Worm (Caenorhabditis elegans) whole organism, late embryonic: Measurements from ENCODE around the gene F45E6.1.

Experiments
- C38D4.7 ChIP-seq: fragments of 200-800 bp; sonication (Bioruptor generic); optimal IDR thresholded peaks from 2 replicates; lab custom pipeline; 2018; ENCODE audit warnings: mild to moderate bottlenecking, missing genetic modification characterization, moderate library complexity, missing compliant biosample characterization
- F13H6.1 ChIP-seq: sonication (generic microtip); optimal IDR thresholded peaks from 2 replicates; lab custom pipeline; 2016; ENCODE audit warnings: missing genetic modification characterization, missing compliant biosample characterization
- K02D7.2 ChIP-seq: sonication (generic microtip); optimal IDR thresholded peaks from 2 replicates; lab custom pipeline; 2017; ENCODE audit warnings: mild to moderate bottlenecking, missing genetic modification characterization, missing compliant biosample characterization
- K09A11.1 ChIP-seq: sonication (generic microtip); optimal IDR thresholded peaks from 2 replicates; lab custom pipeline; 2017; ENCODE audit warnings: antibody characterized with exemption, mild to moderate bottlenecking, missing genetic modification characterization, missing compliant biosample characterization; ENCODE audit not compliant: insufficient read depth
- T23F11.4 ChIP-seq: fragments of 200-800 bp; sonication (Bioruptor generic); optimal IDR thresholded peaks from 2 replicates; lab custom pipeline; 2018; ENCODE audit warnings: mild to moderate bottlenecking, missing genetic modification characterization, missing compliant biosample characterization
- Y22D7AL.16 ChIP-seq: sonication (generic microtip); optimal IDR thresholded peaks from 2 replicates; lab custom pipeline; 2016; ENCODE audit warnings: missing genetic modification characterization, missing compliant biosample characterization
- ahr-1 ChIP-seq: sonication (generic microtip); optimal IDR thresholded peaks from 2 replicates; lab custom pipeline; 2016; ENCODE audit warnings: missing genetic modification characterization, missing compliant biosample characterization
- ceh-14 ChIP-seq: sonication (generic microtip); optimal IDR thresholded peaks from 2 replicates; lab custom pipeline; 2016; ENCODE audit warnings: missing genotype, missing genetic modification characterization, missing compliant biosample characterization
- ceh-18 ChIP-seq: sonication (generic microtip); optimal IDR thresholded peaks from 2 replicates; lab custom pipeline; 2016; ENCODE audit warnings: missing genetic modification characterization, missing compliant biosample characterization
- ceh-30 ChIP-seq: fragments of 150-350 bp; optimal IDR thresholded peaks from 2 replicates; lab custom pipeline; 2014; ENCODE audit warnings: missing biosample characterization, missing genetic modification characterization
- ceh-31 ChIP-seq: sonication (generic microtip); optimal IDR thresholded peaks from 2 replicates; lab custom pipeline; 2016; ENCODE audit warnings: missing genetic modification characterization, missing compliant biosample characterization
- ceh-34 ChIP-seq: sonication (generic microtip); optimal IDR thresholded peaks from 2 replicates; lab custom pipeline; 2016; ENCODE audit warnings: mild to moderate bottlenecking, missing genetic modification characterization, missing compliant biosample characterization
- ceh-45 ChIP-seq: fragments of 200-800 bp; sonication (Bioruptor generic); IDR thresholded peaks from 2 replicates; pipeline ENCODE4 v1.3.6; 2022; ENCODE audit warnings: missing genetic modification reagents, missing genetic modification characterization, missing compliant biosample characterization
- ceh-48 ChIP-seq: sonication (generic microtip); optimal IDR thresholded peaks from 2 replicates; lab custom pipeline; 2016; ENCODE audit warnings: missing genetic modification characterization, inconsistent platforms, missing compliant biosample characterization
- ceh-9 ChIP-seq: sonication (generic microtip); optimal IDR thresholded peaks from 2 replicates; lab custom pipeline; 2016; ENCODE audit warnings: mild to moderate bottlenecking, missing genetic modification characterization, inconsistent platforms, missing compliant biosample characterization
- che-1 ChIP-seq: sonication (generic microtip); optimal IDR thresholded peaks from 2 replicates; lab custom pipeline; 2016; ENCODE audit warnings: mild to moderate bottlenecking, missing genetic modification characterization, missing compliant biosample characterization
- dve-1 ChIP-seq: sonication (generic microtip); optimal IDR thresholded peaks from 2 replicates; lab custom pipeline; 2017; ENCODE audit warnings: antibody characterized with exemption, mild to moderate bottlenecking, missing genetic modification characterization, missing compliant biosample characterization
- elt-2 ChIP-seq: sonication (generic microtip); optimal IDR thresholded peaks from 2 replicates; lab custom pipeline; 2016; ENCODE audit warnings: missing genetic modification reagents, missing genetic modification characterization, missing compliant biosample characterization
- elt-4 ChIP-seq: sonication (generic microtip); optimal IDR thresholded peaks from 2 replicates; lab custom pipeline; 2016; ENCODE audit warnings: missing genetic modification characterization, missing compliant biosample characterization
- eyg-1 ChIP-seq: sonication (generic microtip); optimal IDR thresholded peaks from 2 replicates; lab custom pipeline; 2016; ENCODE audit warnings: missing genotype, missing genetic modification characterization, missing compliant biosample characterization
- fax-1 ChIP-seq: sonication (generic microtip); optimal IDR thresholded peaks from 2 replicates; lab custom pipeline; 2016; ENCODE audit warnings: missing genotype, missing genetic modification characterization, missing compliant biosample characterization
- gmeb-2 ChIP-seq: sonication (generic microtip); optimal IDR thresholded peaks from 2 replicates; lab custom pipeline; 2016; ENCODE audit warnings: missing genetic modification characterization, inconsistent platforms, missing compliant biosample characterization
- hlh-15 ChIP-seq: sonication (generic microtip); optimal IDR thresholded peaks from 2 replicates; lab custom pipeline; 2016; ENCODE audit warnings: missing genetic modification characterization, missing compliant biosample characterization
- hlh-6 ChIP-seq: sonication (generic microtip); optimal IDR thresholded peaks from 2 replicates; lab custom pipeline; 2016; ENCODE audit warnings: missing genotype, missing genetic modification characterization, missing compliant biosample characterization
- mec-3 ChIP-seq: sonication (generic microtip); optimal IDR thresholded peaks from 2 replicates; lab custom pipeline; 2016; ENCODE audit warnings: borderline replicate concordance, missing genetic modification characterization, missing compliant biosample characterization
- nhr-232 ChIP-seq: sonication (generic microtip); optimal IDR thresholded peaks from 2 replicates; lab custom pipeline; 2016; ENCODE audit warnings: missing genetic modification characterization, missing compliant biosample characterization
- odd-2 ChIP-seq: sonication (generic microtip); optimal IDR thresholded peaks from 2 replicates; lab custom pipeline; 2017; ENCODE audit warnings: antibody characterized with exemption, mild to moderate bottlenecking, missing genetic modification characterization, missing compliant biosample characterization
- pag-3 ChIP-seq: sonication (generic microtip); optimal IDR thresholded peaks from 2 replicates; lab custom pipeline; 2016; ENCODE audit warnings: missing compliant biosample characterization, missing genetic modification characterization, borderline replicate concordance
- pat-9 ChIP-seq: fragments of 200-800 bp; sonication (Bioruptor generic); optimal IDR thresholded peaks from 2 replicates; lab custom pipeline; 2018; ENCODE audit warnings: mild to moderate bottlenecking, missing genetic modification characterization, moderate library complexity, missing compliant biosample characterization
- pha-4 ChIP-seq: fragments of 150-350 bp; optimal IDR thresholded peaks from 2 replicates; lab custom pipeline; 2018; ENCODE audit warnings: missing biosample characterization, missing genetic modification reagents, missing genetic modification characterization
- pqm-1 ChIP-seq: sonication (generic microtip); optimal IDR thresholded peaks from 2 replicates; lab custom pipeline; 2016; ENCODE audit warnings: missing genetic modification characterization, missing compliant biosample characterization
- pros-1 ChIP-seq: fragments of 150-350 bp; optimal IDR thresholded peaks from 2 replicates; lab custom pipeline; 2014; ENCODE audit warnings: missing biosample characterization, missing genetic modification reagents, missing genetic modification characterization
- ref-2 ChIP-seq: sonication (generic microtip); optimal IDR thresholded peaks from 2 replicates; lab custom pipeline; 2016; ENCODE audit warnings: missing genetic modification characterization, missing compliant biosample characterization
- rnt-1 ChIP-seq: sonication (generic microtip); optimal IDR thresholded peaks from 2 replicates; lab custom pipeline; 2016; ENCODE audit warnings: missing genetic modification characterization, missing compliant biosample characterization
- sdc-2 ChIP-seq: sonication (generic microtip); optimal IDR thresholded peaks from 2 replicates; lab custom pipeline; 2016; ENCODE audit warnings: missing genotype, missing genetic modification characterization, missing compliant biosample characterization
- sox-2 ChIP-seq: fragments of 200-800 bp; sonication (Bioruptor generic); IDR thresholded peaks from 2 replicates; pipeline ENCODE4 v1.3.6; 2022; ENCODE audit warnings: missing genetic modification reagents, missing genetic modification characterization, missing compliant biosample characterization
- syd-9 ChIP-seq: sonication (generic microtip); optimal IDR thresholded peaks from 2 replicates; lab custom pipeline; 2016; ENCODE audit warnings: mild to moderate bottlenecking, missing genetic modification characterization, moderate library complexity, missing compliant biosample characterization
- tbx-2 ChIP-seq: sonication (generic microtip); optimal IDR thresholded peaks from 2 replicates; lab custom pipeline; 2016; ENCODE audit warnings: missing genetic modification characterization, missing compliant biosample characterization
- tbx-7 ChIP-seq: sonication (generic microtip); optimal IDR thresholded peaks from 2 replicates; lab custom pipeline; 2016; ENCODE audit warnings: missing genotype, missing genetic modification characterization, missing compliant biosample characterization
- unc-3 ChIP-seq, 2 experiments: fragments of 200-800 bp in 1 of 2; sonication (Bioruptor generic) in 1 of 2; sonication (generic microtip) in 1 of 2; conservative IDR thresholded peaks in 1 of 2; optimal IDR thresholded peaks in 1 of 2; 2 replicates each; pipeline versions ENCODE4 v1.3.6 to Lab custom; 2016 to 2022; ENCODE audit warnings: missing compliant biosample characterization in 2 of 2, missing genetic modification characterization in 2 of 2, missing genetic modification reagents in 1 of 2
- unc-42 ChIP-seq: sonication (generic microtip); optimal IDR thresholded peaks from 2 replicates; lab custom pipeline; 2016; ENCODE audit warnings: missing genotype, missing genetic modification characterization, missing compliant biosample characterization
- unc-55 ChIP-seq: sonication (generic microtip); optimal IDR thresholded peaks from 2 replicates; lab custom pipeline; 2017; ENCODE audit warnings: missing biosample characterization, missing genetic modification reagents, missing genetic modification characterization
- unc-86 ChIP-seq: sonication (generic microtip); optimal IDR thresholded peaks from 2 replicates; lab custom pipeline; 2016; ENCODE audit warnings: missing genetic modification characterization, missing compliant biosample characterization
- ztf-16 ChIP-seq: sonication (generic microtip); optimal IDR thresholded peaks from 2 replicates; lab custom pipeline; 2017; ENCODE audit warnings: missing genetic modification characterization, missing compliant biosample characterization

The F45E6.1 gene

ce11 chrX:12484749-12485148 is 7.5 kb upstream of the F45E6.1 start, which contains the start of gene tbc-13:
Gene tbc-13, plus strand, starts transcription at chrX:12485049.
- TF ChIP-seq K02D7.2 (tag; lab: Kevin White, UChicago) = no peak
- no peak for TF ChIP-seq unc-3 (GFP tag; conservative IDR thresholded peaks at IDR 0.05; lab: Robert Waterston, UW)
- TF ChIP-seq unc-3 (tag; optimal IDR thresholded peaks at IDR 0.05; lab: Kevin White, UChicago) = no peak
- TF ChIP-seq elt-4 (tag; lab: Kevin White, UChicago) = no peak
- no peak for TF ChIP-seq ceh-34 (tag; lab: Kevin White, UChicago)
- TF ChIP-seq ceh-30 (tag; lab: Kevin White, UChicago) = no peak
- no peak for TF ChIP-seq pha-4
- TF ChIP-seq ztf-16 (tag; lab: Kevin White, UChicago) = no peak

ce11 chrX:12484078-12484477 is 6.8 kb upstream of the F45E6.1 start:
- TF ChIP-seq Y22D7AL.16 (tag; lab: Kevin White, UChicago) = no peak
- TF ChIP-seq ceh-45 (GFP tag; lab: Robert Waterston, UW) = no peak
- TF ChIP-seq rnt-1 (tag; lab: Kevin White, UChicago) = no peak
- no peak for TF ChIP-seq odd-2 (tag; lab: Kevin White, UChicago)
- TF ChIP-seq pqm-1 (tag; lab: Kevin White, UChicago) = no peak
- TF ChIP-seq pros-1 (tag; lab: Kevin White, UChicago) = no peak
- no peak for TF ChIP-seq ref-2 (tag; lab: Kevin White, UChicago)
- TF ChIP-seq ceh-18 (tag; lab: Kevin White, UChicago) = no peak
- TF ChIP-seq fax-1 (tag; lab: Kevin White, UChicago) = no peak
- no peak for TF ChIP-seq tbx-7 (tag; lab: Kevin White, UChicago)
- no peak for TF ChIP-seq hlh-6 (tag; lab: Kevin White, UChicago)
- no peak for TF ChIP-seq gmeb-2 (tag; lab: Kevin White, UChicago)
- no peak for TF ChIP-seq ceh-31 (tag; lab: Kevin White, UChicago)
- no peak for TF ChIP-seq elt-4 (tag; lab: Kevin White, UChicago)
- no peak for TF ChIP-seq tbx-2 (tag; lab: Kevin White, UChicago)
- no peak for TF ChIP-seq pag-3 (tag; lab: Kevin White, UChicago)
- TF ChIP-seq nhr-232 (tag; lab: Kevin White, UChicago) = no peak
- no peak for TF ChIP-seq unc-55 (GFP tag; lab: Kevin White, UChicago)
- TF ChIP-seq dve-1 (tag; lab: Kevin White, UChicago) = no peak

- peak; percentile 17 for TF ChIP-seq tbx-7 (tag; lab: Kevin White, UChicago)
- TF ChIP-seq F13H6.1 (tag; lab: Kevin White, UChicago) = peak; percentile 9
- peak; percentile 34 for TF ChIP-seq che-1 (tag; lab: Kevin White, UChicago)
- peak; percentile 91 for TF ChIP-seq ceh-34 (tag; lab: Kevin White, UChicago)
- peak; percentile 48 for TF ChIP-seq elt-2 (tag; lab: Kevin White, UChicago)
- TF ChIP-seq unc-55 (GFP tag; lab: Kevin White, UChicago) = peak; percentile 15
- no peak for TF ChIP-seq mec-3
- TF ChIP-seq Y22D7AL.16 (tag; lab: Kevin White, UChicago) = no peak
- no peak for TF ChIP-seq pat-9
- peak; percentile 37 for TF ChIP-seq ceh-14 (tag; lab: Kevin White, UChicago)
- TF ChIP-seq T23F11.4 (GFP tag; lab: Kevin White, UChicago) = no peak
- peak; percentile 80 for TF ChIP-seq sdc-2 (tag; lab: Kevin White, UChicago)
- peak; percentile 4 for TF ChIP-seq C38D4.7 (GFP tag; lab: Kevin White, UChicago)
- TF ChIP-seq ceh-18 (tag; lab: Kevin White, UChicago) = peak; percentile 75
- peak; percentile 66 for TF ChIP-seq rnt-1 (tag; lab: Kevin White, UChicago)
- TF ChIP-seq ceh-9 (tag; lab: Kevin White, UChicago) = no peak
- TF ChIP-seq hlh-6 (tag; lab: Kevin White, UChicago) = peak; percentile 45
- peak; percentile 34 for TF ChIP-seq eyg-1 (tag; lab: Kevin White, UChicago)
- peak; percentile 49 for TF ChIP-seq syd-9 (tag; lab: Kevin White, UChicago)
- TF ChIP-seq K09A11.1 = peak; percentile 21
- no peak for TF ChIP-seq elt-4 (tag; lab: Kevin White, UChicago)
- TF ChIP-seq tbx-2 (tag; lab: Kevin White, UChicago) = peak; percentile 79
- peak; percentile 65 for TF ChIP-seq unc-42 (tag; lab: Kevin White, UChicago)
- TF ChIP-seq ceh-48 (tag; lab: Kevin White, UChicago) = peak; percentile 24
- TF ChIP-seq ztf-16 (tag; lab: Kevin White, UChicago) = peak; percentile 56
- peak; percentile 87 for TF ChIP-seq pros-1 (tag; lab: Kevin White, UChicago)
- peak; percentile 16 for TF ChIP-seq gmeb-2 (tag; lab: Kevin White, UChicago)
- TF ChIP-seq hlh-15 (tag; lab: Kevin White, UChicago) = no peak
- no peak for TF ChIP-seq sox-2 (GFP tag; lab: Robert Waterston, UW)
- peak; percentile 70 for TF ChIP-seq ref-2 (tag; lab: Kevin White, UChicago)
- TF ChIP-seq unc-86 (tag; lab: Kevin White, UChicago) = no peak
- no peak for TF ChIP-seq ceh-45 (GFP tag; lab: Robert Waterston, UW)
- peak; percentile 14 for TF ChIP-seq dve-1 (tag; lab: Kevin White, UChicago)
- TF ChIP-seq ahr-1 (tag; lab: Kevin White, UChicago) = no peak
- peak; percentile 90 for TF ChIP-seq ceh-31 (tag; lab: Kevin White, UChicago)
These were observed 3.3 kb upstream of the F45E6.1 start, which contains the start of gene atf-6 for ce11 chrX:12480447-12480998. Gene atf-6, plus strand, starts transcription at chrX:12480948.
